Worm (Caenorhabditis elegans): ENCODE data around the gene B0035.21.

Gene B0035.21

DNA sequence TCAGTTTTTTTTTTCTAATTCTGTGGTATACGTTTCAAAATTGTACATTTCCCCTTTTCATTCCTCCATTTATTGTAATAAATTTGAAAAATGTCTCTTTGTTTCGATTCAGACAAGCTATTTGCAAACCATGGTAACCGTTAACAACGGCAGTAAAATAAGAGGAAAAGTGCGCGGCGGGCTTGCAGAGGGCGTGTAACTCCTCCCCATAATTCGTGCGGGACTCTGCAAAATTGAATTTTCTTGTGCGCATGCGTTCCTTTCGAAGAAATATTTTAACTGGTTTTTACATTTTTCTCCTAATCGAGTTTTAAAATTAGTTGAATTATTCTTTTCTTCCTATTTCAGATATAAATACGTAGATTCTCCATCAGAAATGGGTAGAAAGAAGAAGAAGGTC, 16.4 kb upstream of the B0035.21 start, which contains the start of gene znf-207:
Gene znf-207 (plus strand): TSS at position 349 of the 400 bp plus-strand sequence.
- TF ChIP-seq ceh-44 (GFP tag; IDR thresholded peaks at IDR 0.05) (no peak), ceh-62 (tag; optimal IDR thresholded peaks at IDR 0.05) (no peak), T26A8.4 (GFP tag; IDR thresholded peaks at IDR 0.05) (no peak), spr-3 (GFP tag; optimal IDR thresholded peaks at IDR 0.05) (no peak), zfp-3 (GFP tag; conservative IDR thresholded peaks at IDR 0.05) (no peak), daf-16 (GFP tag; optimal IDR thresholded peaks at IDR 0.05) (no peak), daf-16 (tag; optimal IDR thresholded peaks at IDR 0.05) (no peak), hmg-1.1 (GFP tag; IDR thresholded peaks at IDR 0.05) (peak; percentile 38; the same call in 1 of the 2 replicates), gei-8 (GFP tag; optimal IDR thresholded peaks at IDR 0.05) (no peak), dpl-1 (GFP tag; optimal IDR thresholded peaks at IDR 0.05) (peak; percentile 19), F49E8.2 (tag; optimal IDR thresholded peaks at IDR 0.05; ENCODE audit: borderline replicate concordance) (no peak), ces-1 (GFP tag; optimal IDR thresholded peaks at IDR 0.05) (peak; percentile 80), lin-1 (GFP tag; IDR thresholded peaks at IDR 0.05) (no peak), mdl-1 (tag; optimal IDR thresholded peaks at IDR 0.05) (peak in 1 of 2 experiments; percentile 39), hlh-30 (tag; optimal IDR thresholded peaks at IDR 0.05; ENCODE audit: insufficient read depth) (peak; percentile 23), dve-1 (tag; optimal IDR thresholded peaks at IDR 0.05; ENCODE audit: insufficient read depth) (peak; percentile 1), lin-38 (GFP tag; IDR thresholded peaks at IDR 0.05) (peak; percentile 53), hif-1 (tag; optimal IDR thresholded peaks at IDR 0.05) (peak in 1 of 2 experiments; percentile 40), mep-1 (tag; optimal IDR thresholded peaks at IDR 0.05) (peak; percentile 62), tag-97 (GFP tag; IDR thresholded peaks at IDR 0.05) (no peak), ceh-32 (tag; optimal IDR thresholded peaks at IDR 0.05; ENCODE audit: poor library complexity) (no peak), vab-7 (GFP tag; IDR thresholded peaks at IDR 0.05) (no peak), zip-11 (GFP tag; IDR thresholded peaks at IDR 0.05) (no peak), Y48G9A.11 (GFP tag; IDR thresholded peaks at IDR 0.05) (no peak), mes-2 (tag; optimal IDR thresholded peaks at IDR 0.05; ENCODE audit: poor library complexity, severe bottlenecking) (peak; percentile 81), lsy-2 (tag; optimal IDR thresholded peaks at IDR 0.05) (peak in 1 of 2 experiments; percentile 67), T20F7.1 (GFP tag; optimal IDR thresholded peaks at IDR 0.05) (peak; percentile 11), pha-4 (GFP tag; IDR thresholded peaks at IDR 0.05) (no peak), pha-4 (tag; optimal IDR thresholded peaks at IDR 0.05) (peak; percentile 46), dmd-6 (GFP tag; IDR thresholded peaks at IDR 0.05) (no peak), mxl-3 (GFP tag; optimal IDR thresholded peaks at IDR 0.05) (peak; percentile 27), nhr-76 (tag; optimal IDR thresholded peaks at IDR 0.05) (no peak), nhr-10 (tag; optimal IDR thresholded peaks at IDR 0.05) (no peak), nhr-237 (tag; optimal IDR thresholded peaks at IDR 0.05) (no peak), egl-43 (GFP tag; IDR thresholded peaks at IDR 0.05) (no peak), lim-7 (GFP tag; IDR thresholded peaks at IDR 0.05) (no peak), rbr-2 (tag; optimal IDR thresholded peaks at IDR 0.05) (peak; percentile 13), ama-1 (optimal IDR thresholded peaks at IDR 0.05) (no peak), fkh-10 (GFP tag; optimal IDR thresholded peaks at IDR 0.05) (peak; percentile 23), spr-1 (tag; optimal IDR thresholded peaks at IDR 0.05) (no peak)

DNA sequence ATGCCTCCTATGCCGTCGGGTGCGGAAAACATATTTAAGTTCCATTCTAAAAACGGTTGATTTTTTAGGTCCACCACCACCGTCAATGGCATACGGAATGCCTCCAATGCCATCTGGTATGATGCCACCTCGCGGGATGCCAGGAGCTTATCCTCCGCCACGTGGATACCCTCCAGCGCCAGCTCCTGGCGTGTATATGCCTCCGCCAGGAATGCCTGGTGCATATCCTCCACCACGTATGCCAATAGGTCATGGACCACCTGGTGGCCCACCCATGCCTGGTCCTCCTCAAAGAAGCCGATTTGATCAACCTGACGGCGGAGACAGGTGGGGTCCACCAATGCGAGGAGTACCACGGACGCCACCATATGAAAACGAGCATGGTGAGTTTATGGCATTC, 15.6 kb upstream of the B0035.21 start:
- TF ChIP-seq F26F4.8 (GFP tag; conservative IDR thresholded peaks at IDR 0.05) (0 out of 2 replicates have a peak, but pooled peaks have one; percentile 45), Y48G9A.11 (GFP tag; IDR thresholded peaks at IDR 0.05) (no peak), dmd-9 (GFP tag; IDR thresholded peaks at IDR 0.05) (no peak), egl-43 (GFP tag; IDR thresholded peaks at IDR 0.05) (peak; percentile 29; the same call in 1 of the 2 replicates), set-16 (GFP tag; IDR thresholded peaks at IDR 0.05) (peak; percentile 72)
